Worm (Caenorhabditis elegans): ENCODE data around the gene Y39A1A.17.
A peak's percentile ranks its signal among the peaks of the same experiment; 100 is the strongest.

The Y39A1A.17 gene

DNA sequence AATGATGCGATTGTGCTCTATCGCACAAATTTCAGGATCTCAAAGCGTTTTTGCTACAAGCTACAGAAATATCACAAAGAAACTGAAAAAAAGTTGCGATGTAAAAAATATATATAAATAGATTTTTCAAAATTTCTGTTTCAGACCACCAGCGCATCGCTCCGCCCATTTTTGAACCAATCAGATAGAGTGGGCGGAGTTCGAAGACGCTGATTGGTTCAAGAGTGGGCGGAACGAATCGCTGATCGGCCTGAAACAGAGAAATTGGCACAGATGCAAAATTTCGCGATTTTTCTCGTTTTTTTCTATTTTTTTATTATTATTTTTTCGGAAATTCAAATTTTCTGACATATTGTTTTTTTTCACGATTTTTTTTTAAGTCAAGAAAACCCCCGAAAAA, 11.9 kb upstream of the Y39A1A.17 start:
- TF ChIP-seq che-1 (tag; optimal IDR thresholded peaks at IDR 0.05): no peak
- TF ChIP-seq nfya-1 (tag; optimal IDR thresholded peaks at IDR 0.05): peak; percentile 61
- TF ChIP-seq nhr-11 (tag; optimal IDR thresholded peaks at IDR 0.05): no peak

DNA sequence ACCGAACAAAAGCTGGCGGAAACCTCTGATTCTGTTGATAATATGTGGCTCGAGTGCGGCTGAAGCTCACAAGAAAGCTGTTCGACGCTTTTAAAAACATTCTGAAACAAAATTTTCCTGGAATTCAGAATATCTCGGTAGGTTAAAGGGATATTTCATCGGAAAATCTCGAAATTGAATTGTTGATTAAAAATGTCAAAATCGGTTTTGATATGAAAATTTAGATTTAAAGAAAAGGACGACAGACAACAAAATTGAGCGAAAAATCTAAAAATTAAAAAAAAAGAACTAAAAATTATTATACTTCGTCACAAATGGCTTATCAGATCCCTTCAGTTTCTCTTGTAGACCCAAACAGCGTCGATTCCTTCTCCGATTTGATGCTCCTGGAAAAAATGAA, 9.5 kb upstream of the Y39A1A.17 start, which contains the start of gene Y39A1A.20:
Gene Y39A1A.20, minus strand, starts transcription at position 101 of the 400 bp plus-strand sequence.
- TF ChIP-seq ceh-30 (tag; optimal IDR thresholded peaks at IDR 0.05) (no peak), ref-2 (tag; optimal IDR thresholded peaks at IDR 0.05) (no peak), mec-3 (tag; optimal IDR thresholded peaks at IDR 0.05; ENCODE audit: borderline replicate concordance) (no peak), unc-55 (GFP tag; optimal IDR thresholded peaks at IDR 0.05) (no peak), elt-2 (tag; optimal IDR thresholded peaks at IDR 0.05) (no peak), pros-1 (tag; optimal IDR thresholded peaks at IDR 0.05) (no peak), ahr-1 (tag; optimal IDR thresholded peaks at IDR 0.05) (no peak), ceh-22 (tag; optimal IDR thresholded peaks at IDR 0.05) (no peak), che-1 (tag; optimal IDR thresholded peaks at IDR 0.05) (no peak)

DNA sequence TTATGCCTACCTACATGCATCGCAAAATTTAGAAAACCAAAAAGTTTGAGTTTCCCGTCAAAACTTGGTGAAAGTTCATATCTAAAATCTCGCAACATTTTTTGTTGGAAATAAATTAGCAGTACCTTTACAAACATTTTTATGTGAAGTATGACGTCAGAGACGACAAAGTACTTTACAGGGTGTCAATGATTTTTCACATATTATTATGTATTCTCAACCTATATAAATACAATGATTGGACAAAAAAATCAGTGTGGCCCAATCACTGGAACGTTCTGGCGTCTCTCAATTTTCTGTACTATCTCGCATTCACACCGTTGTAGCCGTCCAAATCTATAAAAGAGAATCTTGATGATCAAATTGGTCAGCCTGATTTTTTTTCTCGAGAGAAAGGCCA, 3.4 kb upstream of the Y39A1A.17 start, which contains the start of the genes Y39A1A.18 and fmo-3:
Gene Y39A1A.18, minus strand, starts transcription at position 192 of the 400 bp plus-strand sequence.
Gene fmo-3, plus strand, starts transcription at position 388 of the 400 bp plus-strand sequence.
- no peak for TF ChIP-seq pros-1 (tag; optimal IDR thresholded peaks at IDR 0.05)
- no peak for TF ChIP-seq T23F11.4 (GFP tag; optimal IDR thresholded peaks at IDR 0.05)
- no peak for TF ChIP-seq ttx-3 (tag; optimal IDR thresholded peaks at IDR 0.05)
- TF ChIP-seq K09A11.1 (tag; optimal IDR thresholded peaks at IDR 0.05; ENCODE audit: insufficient read depth): no peak
- TF ChIP-seq ceh-34 (tag; optimal IDR thresholded peaks at IDR 0.05): no peak
- TF ChIP-seq ceh-22 (tag; optimal IDR thresholded peaks at IDR 0.05): no peak
- no peak for TF ChIP-seq hlh-13 (GFP tag; optimal IDR thresholded peaks at IDR 0.05)
- TF ChIP-seq pqm-1 (tag; optimal IDR thresholded peaks at IDR 0.05): no peak
- TF ChIP-seq lin-11 (tag; optimal IDR thresholded peaks at IDR 0.05): no peak
- TF ChIP-seq ama-1 (optimal IDR thresholded peaks at IDR 0.05): no peak
- TF ChIP-seq ceh-24 (tag; optimal IDR thresholded peaks at IDR 0.05): no peak
- no peak for TF ChIP-seq hlh-15 (tag; optimal IDR thresholded peaks at IDR 0.05)
- TF ChIP-seq nfya-1 (tag; optimal IDR thresholded peaks at IDR 0.05): no peak
- TF ChIP-seq sdc-2 (tag; optimal IDR thresholded peaks at IDR 0.05): no peak
- TF ChIP-seq pha-2 (tag; optimal IDR thresholded peaks at IDR 0.05): no peak
- TF ChIP-seq sox-2 (GFP tag; IDR thresholded peaks at IDR 0.05): no peak
- no peak for TF ChIP-seq ceh-2 (tag; optimal IDR thresholded peaks at IDR 0.05)
- no peak for TF ChIP-seq mec-3 (tag; optimal IDR thresholded peaks at IDR 0.05; ENCODE audit: borderline replicate concordance)
- no peak for TF ChIP-seq unc-55 (GFP tag; optimal IDR thresholded peaks at IDR 0.05)
- no peak for TF ChIP-seq hlh-8 (tag; optimal IDR thresholded peaks at IDR 0.05)

DNA sequence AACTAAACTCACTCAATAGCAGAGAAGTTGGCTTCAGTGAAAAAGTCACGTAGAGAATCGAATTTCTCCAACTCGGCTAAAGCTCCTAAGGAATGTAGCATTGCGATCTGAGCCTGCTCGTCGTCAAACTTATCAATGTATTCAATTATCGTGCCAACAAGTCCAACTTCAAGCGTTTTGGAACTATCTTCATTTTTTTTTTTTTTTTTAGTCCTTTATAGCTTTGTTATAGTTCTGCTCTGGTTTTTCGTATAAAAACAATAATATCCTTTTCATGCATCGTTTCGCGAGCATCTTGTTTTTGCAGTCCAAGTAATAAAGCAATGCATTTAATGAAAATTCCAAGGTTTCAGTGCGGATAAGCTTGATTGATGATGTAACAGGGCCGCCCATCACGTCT, 1.9 kb downstream of the Y39A1A.17 start, which contains the start of gene Y39A1A.31:
Gene Y39A1A.31, minus strand, starts transcription at position 101 of the 400 bp plus-strand sequence.
- TF ChIP-seq nfya-1 (tag; optimal IDR thresholded peaks at IDR 0.05) (no peak), nhr-232 (tag; optimal IDR thresholded peaks at IDR 0.05) (no peak), che-1 (tag; optimal IDR thresholded peaks at IDR 0.05) (no peak), ceh-45 (GFP tag; IDR thresholded peaks at IDR 0.05) (no peak), madf-2 (tag; optimal IDR thresholded peaks at IDR 0.05) (no peak), hlh-30 (tag; optimal IDR thresholded peaks at IDR 0.05; ENCODE audit: insufficient read depth) (no peak), ceh-14 (tag; optimal IDR thresholded peaks at IDR 0.05) (no peak), ceh-48 (tag; optimal IDR thresholded peaks at IDR 0.05) (no peak), syd-9 (tag; optimal IDR thresholded peaks at IDR 0.05) (no peak), ceh-2 (tag; optimal IDR thresholded peaks at IDR 0.05) (no peak), ceh-19 (GFP tag; optimal IDR thresholded peaks at IDR 0.05) (no peak), npax-4 (tag; optimal IDR thresholded peaks at IDR 0.05) (no peak), hlh-15 (tag; optimal IDR thresholded peaks at IDR 0.05) (no peak), ceh-24 (tag; optimal IDR thresholded peaks at IDR 0.05) (no peak), rnt-1 (tag; optimal IDR thresholded peaks at IDR 0.05) (no peak), tbx-2 (tag; optimal IDR thresholded peaks at IDR 0.05) (no peak), ceh-6 (GFP tag; optimal IDR thresholded peaks at IDR 0.05) (no peak), pha-4 (tag; optimal IDR thresholded peaks at IDR 0.05) (no peak)
